2 fruit fly cellular contexts compared by ENCODE assay signal in genomic region chrX:11821946-11822345, dm6.
TF ChIP-seq lines count a peak whose summit lies in the region.

No protein-coding gene starts in this region.

TF ChIP-seq in whole organism, embryonic, 481 proteins besides CTCF, POLR2A, EP300 and RAD21 (continued from another document):
- peak; percentile 27 for TF ChIP-seq CG15269 (tag; optimal IDR thresholded peaks at IDR 0.05; lab: Kevin White, UChicago)
- no peak for TF ChIP-seq CG9727 (GFP tag; optimal IDR thresholded peaks at IDR 0.05; lab: Kevin White, UChicago)
- 0 out of 3 replicates have a peak, but pooled peaks have one; percentile 7 for TF ChIP-seq so (GFP tag; IDR thresholded peaks at IDR 0.05; lab: Robert Waterston, UW)
- peak; percentile 11; the same call in 1 of the 2 replicates for TF ChIP-seq onecut (GFP tag; IDR thresholded peaks at IDR 0.05; lab: Robert Waterston, UW)
- TF ChIP-seq CG7839 (tag; optimal IDR thresholded peaks at IDR 0.05; lab: Kevin White, UChicago): peak; percentile 9
- TF ChIP-seq Awh (GFP tag; IDR thresholded peaks at IDR 0.05; lab: Robert Waterston, UW): 0 out of 2 replicates have a peak, but pooled peaks have one; percentile 13
- no peak for TF ChIP-seq bigmax (GFP tag; optimal IDR thresholded peaks at IDR 0.05; lab: Kevin White, UChicago)
- TF ChIP-seq Hr3 (GFP tag; optimal IDR thresholded peaks at IDR 0.05; lab: Kevin White, UChicago): no peak
- peak; percentile 9 for TF ChIP-seq CG17829 (tag; optimal IDR thresholded peaks at IDR 0.05; lab: Kevin White, UChicago)
- peak; percentile 38 for TF ChIP-seq nom (GFP tag; optimal IDR thresholded peaks at IDR 0.05; lab: Kevin White, UChicago)
- peak; percentile 74 for TF ChIP-seq Med (GFP tag; lab: Kevin White, UChicago)
- TF ChIP-seq CG13296 (GFP tag; optimal IDR thresholded peaks at IDR 0.05; lab: Kevin White, UChicago): peak; percentile 13
- 0 out of 2 replicates have a peak, but pooled peaks have one; percentile 9 for TF ChIP-seq CG13287 (GFP tag; IDR thresholded peaks at IDR 0.05; lab: Robert Waterston, UW; ENCODE audit: partially characterized antibody)
- no peak for TF ChIP-seq ara (GFP tag; IDR thresholded peaks at IDR 0.05; lab: Robert Waterston, UW)
- TF ChIP-seq oc (tag; optimal IDR thresholded peaks at IDR 0.05; lab: Kevin White, UChicago): peak; percentile 3
- TF ChIP-seq Meics (GFP tag; optimal IDR thresholded peaks at IDR 0.05; lab: Kevin White, UChicago): peak; percentile 29
- TF ChIP-seq CG13424 (tag; optimal IDR thresholded peaks at IDR 0.05; lab: Kevin White, UChicago): peak; percentile 26
- TF ChIP-seq bsh (GFP tag; optimal IDR thresholded peaks at IDR 0.05; lab: Kevin White, UChicago): peak in 1 of 2 experiments; percentile 10
- TF ChIP-seq Six4 (GFP tag; optimal IDR thresholded peaks at IDR 0.05; lab: Kevin White, UChicago): no peak
- peak in 1 of 2 experiments; percentile 12 for TF ChIP-seq Hr51 (GFP tag; optimal IDR thresholded peaks at IDR 0.05; lab: Kevin White, UChicago)
- no peak for TF ChIP-seq tx (GFP tag; optimal IDR thresholded peaks at IDR 0.05; lab: Kevin White, UChicago)
- peak in 1 of 2 experiments; percentile 44 for TF ChIP-seq Pdp1 (GFP tag; optimal IDR thresholded peaks at IDR 0.05; lab: Kevin White, UChicago)
- TF ChIP-seq Scr (GFP tag; IDR thresholded peaks at IDR 0.05; lab: Robert Waterston, UW; ENCODE audit: partially characterized antibody): no peak
- peak; percentile 20 for TF ChIP-seq CG12391 (tag; optimal IDR thresholded peaks at IDR 0.05; lab: Kevin White, UChicago)
- TF ChIP-seq CG12071 (GFP tag; optimal IDR thresholded peaks at IDR 0.05; lab: Kevin White, UChicago): no peak
- no peak for TF ChIP-seq maf-S (GFP tag; optimal IDR thresholded peaks at IDR 0.05; lab: Kevin White, UChicago)
- TF ChIP-seq CG18262 (tag; optimal IDR thresholded peaks at IDR 0.05; lab: Kevin White, UChicago): peak; percentile 10
- peak; percentile 63 for TF ChIP-seq sens (GFP tag; lab: Kevin White, UChicago)
- TF ChIP-seq CG3281 (GFP tag; optimal IDR thresholded peaks at IDR 0.05; lab: Kevin White, UChicago): peak; percentile 24
- TF ChIP-seq CG11398 (GFP tag; optimal IDR thresholded peaks at IDR 0.05; lab: Kevin White, UChicago): no peak
- TF ChIP-seq D19A (tag; optimal IDR thresholded peaks at IDR 0.05; lab: Kevin White, UChicago): peak; percentile 21
- TF ChIP-seq exex (tag; optimal IDR thresholded peaks at IDR 0.05; lab: Kevin White, UChicago): no peak
- TF ChIP-seq crol (GFP tag; IDR thresholded peaks at IDR 0.05; lab: Robert Waterston, UW): peak; percentile 64
- TF ChIP-seq grau (tag; optimal IDR thresholded peaks at IDR 0.05; lab: Kevin White, UChicago): peak; percentile 28
- no peak for TF ChIP-seq CG12104 (GFP tag; optimal IDR thresholded peaks at IDR 0.05; lab: Kevin White, UChicago)
- peak; percentile 14 for TF ChIP-seq CG18599 (GFP tag; optimal IDR thresholded peaks at IDR 0.05; lab: Kevin White, UChicago)
- TF ChIP-seq CG6854 (GFP tag; optimal IDR thresholded peaks at IDR 0.05; lab: Kevin White, UChicago): peak; percentile 7
- peak; percentile 28 for TF ChIP-seq CG2678 (tag; optimal IDR thresholded peaks at IDR 0.05; lab: Kevin White, UChicago)
- TF ChIP-seq CG2120 (GFP tag; optimal IDR thresholded peaks at IDR 0.05; lab: Kevin White, UChicago): peak; percentile 7
- TF ChIP-seq CG10209 (GFP tag; optimal IDR thresholded peaks at IDR 0.05; lab: Kevin White, UChicago): peak; percentile 7
- TF ChIP-seq dmrt99B (tag; optimal IDR thresholded peaks at IDR 0.05; lab: Kevin White, UChicago): peak; percentile 21

TF ChIP-seq in whole organism, prepupa, 60 proteins besides CTCF, POLR2A, EP300 and RAD21 (continued from another document):
- TF ChIP-seq CG6792 (GFP tag; optimal IDR thresholded peaks at IDR 0.05; lab: Kevin White, UChicago) (no peak), CG6808 (GFP tag; optimal IDR thresholded peaks at IDR 0.05; lab: Kevin White, UChicago) (no peak), Gug (GFP tag; IDR thresholded peaks at IDR 0.05; lab: Robert Waterston, UW) (no peak), Hr39 (GFP tag; optimal IDR thresholded peaks at IDR 0.05; lab: Kevin White, UChicago) (no peak), Ets96B (tag; optimal IDR thresholded peaks at IDR 0.05; lab: Kevin White, UChicago) (no peak), CG8632 (GFP tag; optimal IDR thresholded peaks at IDR 0.05; lab: Kevin White, UChicago) (no peak), Eip78C (GFP tag; lab: Kevin White, UChicago) (peak; percentile 54), CG9139 (GFP tag; optimal IDR thresholded peaks at IDR 0.05; lab: Kevin White, UChicago) (no peak), fd59A (GFP tag; optimal IDR thresholded peaks at IDR 0.05; lab: Kevin White, UChicago) (no peak), dsx (GFP tag; optimal IDR thresholded peaks at IDR 0.05; lab: Kevin White, UChicago; ENCODE audit: poor library complexity, severe bottlenecking) (no peak), CG4318 (GFP tag; optimal IDR thresholded peaks at IDR 0.05; lab: Kevin White, UChicago) (no peak), topi (GFP tag; optimal IDR thresholded peaks at IDR 0.05; lab: Kevin White, UChicago) (peak; percentile 12), CG6163 (GFP tag; IDR thresholded peaks at IDR 0.05; lab: Robert Waterston, UW) (peak; percentile 49; the same call in 1 of the 3 replicates), CG34406 (GFP tag; optimal IDR thresholded peaks at IDR 0.05; lab: Kevin White, UChicago) (peak; percentile 20), CG32006 (GFP tag; optimal IDR thresholded peaks at IDR 0.05; lab: Kevin White, UChicago) (peak; percentile 24), CG3919 (GFP tag; optimal IDR thresholded peaks at IDR 0.05; lab: Kevin White, UChicago) (peak; percentile 14), ss (GFP tag; optimal IDR thresholded peaks at IDR 0.05; lab: Kevin White, UChicago) (peak in 1 of 2 experiments; percentile 8), CG8119 (GFP tag; IDR thresholded peaks at IDR 0.05; lab: Robert Waterston, UW) (peak; percentile 54; the same call in 2 of the 3 replicates), CG7368 (GFP tag; optimal IDR thresholded peaks at IDR 0.05; lab: Kevin White, UChicago) (no peak), CG11294 (GFP tag; IDR thresholded peaks at IDR 0.05; lab: Robert Waterston, UW) (no peak), Sox14 (GFP tag; optimal IDR thresholded peaks at IDR 0.05; lab: Kevin White, UChicago) (no peak), CG11902 (GFP tag; optimal IDR thresholded peaks at IDR 0.05; lab: Kevin White, UChicago) (no peak), Smox (GFP tag; optimal IDR thresholded peaks at IDR 0.05; lab: Kevin White, UChicago) (no peak), Sox102F (GFP tag; optimal IDR thresholded peaks at IDR 0.05; lab: Kevin White, UChicago) (no peak), Eip75B (GFP tag; optimal IDR thresholded peaks at IDR 0.05; lab: Kevin White, UChicago) (no peak), Ets21C (GFP tag; optimal IDR thresholded peaks at IDR 0.05; lab: Kevin White, UChicago) (no peak), Blimp-1 (GFP tag; optimal IDR thresholded peaks at IDR 0.05; lab: Kevin White, UChicago) (no peak), CG10631 (GFP tag; optimal IDR thresholded peaks at IDR 0.05; lab: Kevin White, UChicago) (no peak), CG8319 (GFP tag; optimal IDR thresholded peaks at IDR 0.05; lab: Kevin White, UChicago) (no peak), lz (GFP tag; optimal IDR thresholded peaks at IDR 0.05; lab: Kevin White, UChicago) (peak; percentile 44), dac (GFP tag; optimal IDR thresholded peaks at IDR 0.05; lab: Kevin White, UChicago) (no peak), fkh (GFP tag; optimal IDR thresholded peaks at IDR 0.05; lab: Kevin White, UChicago) (no peak), spab (GFP tag; optimal IDR thresholded peaks at IDR 0.05; lab: Kevin White, UChicago) (no peak), cyc (GFP tag; optimal IDR thresholded peaks at IDR 0.05; lab: Kevin White, UChicago) (no peak), net (GFP tag; optimal IDR thresholded peaks at IDR 0.05; lab: Kevin White, UChicago) (no peak), CG6276 (GFP tag; optimal IDR thresholded peaks at IDR 0.05; lab: Kevin White, UChicago) (peak; percentile 36), fd85E (GFP tag; optimal IDR thresholded peaks at IDR 0.05; lab: Kevin White, UChicago) (no peak), Lpt (GFP tag; optimal IDR thresholded peaks at IDR 0.05; lab: Kevin White, UChicago) (no peak), CG11762 (GFP tag; optimal IDR thresholded peaks at IDR 0.05; lab: Kevin White, UChicago; ENCODE audit: insufficient read depth) (no peak), salr (GFP tag; optimal IDR thresholded peaks at IDR 0.05; lab: Kevin White, UChicago) (no peak)
